Worm (Caenorhabditis elegans) whole organism, midembryonic: Measurements from ENCODE around the gene T01E8.8.

ENCODE experiments used
- T22C8.4 ChIP-seq: fragments of 200-800 bp; sonication (Bioruptor generic); IDR thresholded peaks from 2 replicates; pipeline ENCODE4 v1.3.6; 2022; ENCODE audit warnings: missing genetic modification characterization, missing compliant biosample characterization
- cog-1 ChIP-seq: sonication (generic microtip); optimal IDR thresholded peaks from 2 replicates; lab custom pipeline; 2016; ENCODE audit warnings: missing genetic modification characterization, missing compliant biosample characterization
- flt-1 ChIP-seq: fragments of 200-800 bp; sonication (Bioruptor generic); IDR thresholded peaks from 2 replicates; pipeline ENCODE4 v1.3.6; 2022; ENCODE audit warnings: missing genetic modification characterization, missing compliant biosample characterization
- klf-2 ChIP-seq: fragments of 200-800 bp; sonication (Bioruptor generic); conservative IDR thresholded peaks from 2 replicates; pipeline ENCODE4 v1.3.6; 2022; ENCODE audit warnings: missing genetic modification reagents, missing genetic modification characterization, missing compliant biosample characterization
- med-1 ChIP-seq: sonication (generic microtip); optimal IDR thresholded peaks from 2 replicates; lab custom pipeline; 2017; ENCODE audit warnings: missing genetic modification characterization, mild to moderate bottlenecking, missing compliant biosample characterization, antibody characterized with exemption, missing genetic modification reagents; ENCODE audit not compliant: insufficient read depth
- ref-1 ChIP-seq: fragments of 200-800 bp; sonication (Bioruptor generic); conservative IDR thresholded peaks from 2 replicates; pipeline ENCODE4 v1.3.6; 2022; ENCODE audit warnings: missing genetic modification reagents, missing genetic modification characterization, missing compliant biosample characterization
- tab-1 ChIP-seq: fragments of 200-800 bp; sonication (Bioruptor generic); IDR thresholded peaks from 2 replicates; pipeline ENCODE4 v1.3.6; 2022; ENCODE audit warnings: missing genetic modification characterization, missing compliant biosample characterization
- ztf-23 ChIP-seq: fragments of 200-800 bp; sonication (Bioruptor generic); IDR thresholded peaks from 2 replicates; pipeline ENCODE4 v1.3.6; 2022; ENCODE audit warnings: missing genetic modification reagents, missing genetic modification characterization, missing compliant biosample characterization
- ztf-29 ChIP-seq: fragments of 200-800 bp; sonication (Bioruptor generic); IDR thresholded peaks from 2 replicates; pipeline ENCODE4 v1.3.6; 2022; ENCODE audit warnings: missing genetic modification reagents, missing genetic modification characterization, missing compliant biosample characterization

Gene T01E8.8

ce11 chrII:10234398-10234797 is 3.3 kb downstream of the T01E8.8 start, which contains the start of gene ubxn-5:
ubxn-5 (minus strand) TSS chrII:10234498.
- TF ChIP-seq cog-1 (tag; lab: Kevin White, UChicago) (no peak), tab-1 (GFP tag; lab: Robert Waterston, UW) (no peak), flt-1 (no peak), klf-2 (GFP tag; lab: Robert Waterston, UW) (no peak), ztf-29 (GFP tag; lab: Robert Waterston, UW) (no peak), T22C8.4 (no peak), med-1 (GFP tag; lab: Kevin White, UChicago) (no peak), ztf-23 (GFP tag; lab: Robert Waterston, UW) (no peak), ref-1 (GFP tag; lab: Robert Waterston, UW) (no peak)

DNA sequence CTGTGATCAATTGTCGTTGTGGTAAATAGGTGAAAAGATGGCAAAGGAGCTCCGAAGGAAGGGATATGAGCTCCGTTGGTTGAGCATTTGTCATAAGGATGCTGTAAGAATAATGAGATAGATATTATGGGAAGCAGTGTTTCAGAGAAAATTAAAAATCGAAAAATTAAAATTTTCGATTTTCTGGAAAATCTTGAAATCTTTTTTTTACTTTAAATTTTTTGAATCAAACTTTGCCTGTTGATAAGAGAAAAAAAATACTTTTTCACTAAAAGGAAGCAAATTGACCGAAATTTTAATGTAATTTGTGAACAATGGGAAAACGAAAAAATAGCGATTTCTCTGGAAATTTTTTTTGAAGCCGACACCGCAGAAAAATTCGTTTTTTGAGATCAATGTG is 8.5 kb downstream of the T01E8.8 start, which contains the start of gene mec-15:
Gene mec-15, minus strand, starts transcription at position 101 of the 400 bp plus-strand sequence.
- TF ChIP-seq med-1 (GFP tag; lab: Kevin White, UChicago) (no peak), ref-1 (GFP tag; lab: Robert Waterston, UW) (no peak), ztf-23 (GFP tag; lab: Robert Waterston, UW) (no peak), T22C8.4 (no peak), flt-1 (no peak)

- TF ChIP-seq ref-1 (GFP tag; lab: Robert Waterston, UW) (no peak), ztf-29 (GFP tag; lab: Robert Waterston, UW) (no peak), ztf-23 (GFP tag; lab: Robert Waterston, UW) (no peak), T22C8.4 (no peak), klf-2 (GFP tag; lab: Robert Waterston, UW) (no peak), tab-1 (GFP tag; lab: Robert Waterston, UW) (no peak), cog-1 (tag; lab: Kevin White, UChicago) (no peak), flt-1 (no peak), med-1 (GFP tag; lab: Kevin White, UChicago) (no peak)
Measured at ce11 chrII:10242294-10242693, 11.2 kb downstream of the T01E8.8 start, which contains the start of gene mrps-14. mrps-14 (minus strand) TSS chrII:10242490.

DNA sequence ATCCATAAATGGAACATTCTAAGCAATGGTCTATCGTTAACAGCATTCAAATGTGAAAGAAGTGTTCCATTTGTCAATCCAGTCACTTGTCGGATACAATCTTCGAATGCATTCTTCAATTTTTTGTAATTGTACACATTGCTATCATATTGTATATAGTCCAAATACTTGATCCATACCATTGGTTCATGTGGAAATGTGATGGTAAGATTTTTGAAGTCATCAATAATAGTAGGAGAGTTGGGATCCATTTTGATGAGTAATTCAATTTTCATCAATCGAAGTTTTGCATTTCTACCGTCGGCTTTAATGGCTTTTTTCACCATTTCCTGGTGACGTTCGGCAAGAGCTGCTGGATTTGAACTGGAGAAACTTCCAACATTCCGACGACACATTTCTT is 14.5 kb downstream of the T01E8.8 start:
- TF ChIP-seq flt-1 (no peak), cog-1 (tag; lab: Kevin White, UChicago) (no peak), ref-1 (GFP tag; lab: Robert Waterston, UW) (no peak), tab-1 (GFP tag; lab: Robert Waterston, UW) (no peak), med-1 (GFP tag; lab: Kevin White, UChicago) (no peak), ztf-23 (GFP tag; lab: Robert Waterston, UW) (no peak), ztf-29 (GFP tag; lab: Robert Waterston, UW) (no peak), klf-2 (GFP tag; lab: Robert Waterston, UW) (no peak)

ce11 chrII:10247154-10247553 is 16.1 kb downstream of the T01E8.8 start:
- TF ChIP-seq flt-1 = no peak
- TF ChIP-seq T22C8.4 = no peak
- TF ChIP-seq ztf-23 (GFP tag; lab: Robert Waterston, UW) = no peak
- TF ChIP-seq ref-1 (GFP tag; lab: Robert Waterston, UW) = no peak
- TF ChIP-seq cog-1 (tag; lab: Kevin White, UChicago) = no peak
- TF ChIP-seq klf-2 (GFP tag; lab: Robert Waterston, UW) = no peak
- no peak for TF ChIP-seq med-1 (GFP tag; lab: Kevin White, UChicago)
- no peak for TF ChIP-seq tab-1 (GFP tag; lab: Robert Waterston, UW)
- TF ChIP-seq ztf-29 (GFP tag; lab: Robert Waterston, UW) = no peak

DNA sequence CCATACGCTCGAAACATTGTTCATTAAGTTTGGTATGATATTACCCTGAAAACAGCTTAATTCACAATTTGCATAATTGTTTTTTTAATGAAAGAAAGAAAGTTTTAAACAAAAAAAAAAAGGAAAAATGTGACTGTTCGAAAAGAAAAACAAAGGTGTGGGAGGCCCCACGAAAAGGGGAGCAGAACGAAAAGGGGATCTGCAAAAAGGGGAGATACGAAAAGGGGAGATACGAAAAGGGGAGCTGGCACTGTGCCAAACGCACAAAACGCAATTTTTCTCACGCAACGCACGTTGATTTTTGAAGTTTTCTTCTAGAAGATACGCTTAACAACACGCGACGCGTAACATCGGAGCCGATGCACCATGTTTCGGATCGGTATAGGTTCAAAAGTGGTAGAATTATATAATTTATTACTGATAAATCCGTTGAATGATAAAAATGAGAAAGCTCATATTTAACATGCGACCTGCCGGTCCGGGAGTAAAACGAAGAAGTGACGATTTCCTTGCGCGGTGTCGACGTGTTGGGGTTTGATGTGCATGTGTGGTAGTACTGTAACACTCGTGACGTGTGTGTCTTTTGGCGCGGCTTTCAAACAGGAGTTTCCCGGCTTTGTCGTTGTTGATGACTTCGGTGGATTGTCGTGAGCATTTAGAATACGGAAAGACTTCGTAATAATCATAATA is 16.7 kb downstream of the T01E8.8 start, which contains the start of gene nrde-2:
Gene nrde-2, minus strand, starts transcription at position 45 of the 690 bp plus-strand sequence.
- peak; percentile 80 for TF ChIP-seq flt-1
- TF ChIP-seq klf-2 (GFP tag; lab: Robert Waterston, UW) = peak; percentile 64; the same call in 1 of the 2 replicates
- TF ChIP-seq ref-1 (GFP tag; lab: Robert Waterston, UW) = peak; percentile 41; the same call in 1 of the 2 replicates
- peak; percentile 87 for TF ChIP-seq ztf-23 (GFP tag; lab: Robert Waterston, UW)

- TF ChIP-seq flt-1 (peak; percentile 95), ztf-29 (GFP tag; lab: Robert Waterston, UW) (peak; percentile 90), med-1 (GFP tag; lab: Kevin White, UChicago) (no peak), T22C8.4 (peak; percentile 85; the same call in 1 of the 2 replicates), klf-2 (GFP tag; lab: Robert Waterston, UW) (peak; percentile 96), cog-1 (tag; lab: Kevin White, UChicago) (peak; percentile 82), ztf-23 (GFP tag; lab: Robert Waterston, UW) (peak; percentile 97), ref-1 (GFP tag; lab: Robert Waterston, UW) (peak; percentile 79), tab-1 (GFP tag; lab: Robert Waterston, UW) (peak; percentile 88)
Measured at ce11 chrII:10248355-10249041, 17.4 kb downstream of the T01E8.8 start, which contains the start of gene atad-3. atad-3 (plus strand) TSS chrII:10248991.

DNA sequence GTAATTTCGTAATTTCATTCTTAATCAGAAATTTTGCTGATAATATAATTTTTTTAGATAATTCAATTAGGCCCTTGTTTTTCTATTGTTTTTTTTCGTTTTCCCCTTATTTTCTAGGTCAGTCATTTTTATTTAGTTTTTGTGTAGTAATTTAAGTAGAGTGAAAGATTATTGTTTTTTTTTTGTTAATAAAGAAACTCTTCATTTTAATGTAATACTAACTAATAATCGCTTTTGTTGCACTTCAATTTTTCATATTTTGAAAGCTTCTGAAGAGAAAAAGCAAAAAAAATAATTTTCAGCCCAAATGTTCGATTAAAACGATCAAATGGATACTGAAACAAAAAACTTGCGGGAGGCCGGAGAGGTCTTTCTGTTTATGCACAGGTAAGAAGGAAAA is 19.9 kb downstream of the T01E8.8 start, which contains the start of gene F54B3.1:
Gene F54B3.1, plus strand, starts transcription at position 301 of the 400 bp plus-strand sequence.
- no peak for TF ChIP-seq tab-1 (GFP tag; lab: Robert Waterston, UW)

DNA sequence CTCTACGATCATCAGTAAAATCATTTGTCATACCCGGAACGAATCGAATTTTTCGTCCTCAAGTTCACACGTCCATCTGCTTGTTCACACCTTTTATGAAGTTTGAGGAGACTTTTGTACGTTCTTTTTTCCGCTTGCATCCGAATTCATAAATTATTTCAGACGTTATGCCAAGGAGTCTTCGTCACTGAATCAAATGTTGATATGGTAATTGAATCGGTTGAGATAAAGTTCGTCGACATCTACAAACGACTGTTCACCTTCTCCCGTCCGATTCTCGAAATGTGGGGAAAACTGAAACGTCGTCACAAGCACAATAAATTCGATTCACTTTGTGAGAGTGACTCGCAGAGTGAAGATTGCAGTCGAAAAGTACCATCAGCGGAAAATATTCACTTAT is 21.0 kb downstream of the T01E8.8 start:
- TF ChIP-seq med-1 (GFP tag; lab: Kevin White, UChicago) (no peak), ref-1 (GFP tag; lab: Robert Waterston, UW) (no peak), ztf-29 (GFP tag; lab: Robert Waterston, UW) (no peak), T22C8.4 (no peak), flt-1 (no peak), klf-2 (GFP tag; lab: Robert Waterston, UW) (no peak), cog-1 (tag; lab: Kevin White, UChicago) (no peak), tab-1 (GFP tag; lab: Robert Waterston, UW) (no peak), ztf-23 (GFP tag; lab: Robert Waterston, UW) (no peak)
